Worm (Caenorhabditis elegans) whole organism, late embryonic: ENCODE results near the gene F13A2.4.

Source experiments
- hlh-13 ChIP-seq: fragments of 200-800 bp; sonication (Bioruptor generic); optimal IDR thresholded peaks from 2 replicates; lab custom pipeline; 2018; ENCODE audit warnings: mild to moderate bottlenecking, missing genetic modification characterization, missing compliant biosample characterization
- pqm-1 ChIP-seq: sonication (generic microtip); optimal IDR thresholded peaks from 2 replicates; lab custom pipeline; 2016; ENCODE audit warnings: missing genetic modification characterization, missing compliant biosample characterization
- syd-9 ChIP-seq: sonication (generic microtip); optimal IDR thresholded peaks from 2 replicates; lab custom pipeline; 2016; ENCODE audit warnings: mild to moderate bottlenecking, missing genetic modification characterization, moderate library complexity, missing compliant biosample characterization
- unc-86 ChIP-seq: sonication (generic microtip); optimal IDR thresholded peaks from 2 replicates; lab custom pipeline; 2016; ENCODE audit warnings: missing genetic modification characterization, missing compliant biosample characterization

- TF ChIP-seq syd-9 (tag; lab: Kevin White, UChicago) (no peak), pqm-1 (no peak), unc-86 (tag; lab: Kevin White, UChicago) (no peak), hlh-13 (GFP tag; lab: Kevin White, UChicago) (no peak)
Observed at ce11 chrV:4361505-4361904, 38.5 kb downstream of the F13A2.4 start, which contains the start of gene F32D1.3.
